Fruit fly (Drosophila melanogaster): Measurements from ENCODE around the gene Tango4.

Gene Tango4

DNA sequence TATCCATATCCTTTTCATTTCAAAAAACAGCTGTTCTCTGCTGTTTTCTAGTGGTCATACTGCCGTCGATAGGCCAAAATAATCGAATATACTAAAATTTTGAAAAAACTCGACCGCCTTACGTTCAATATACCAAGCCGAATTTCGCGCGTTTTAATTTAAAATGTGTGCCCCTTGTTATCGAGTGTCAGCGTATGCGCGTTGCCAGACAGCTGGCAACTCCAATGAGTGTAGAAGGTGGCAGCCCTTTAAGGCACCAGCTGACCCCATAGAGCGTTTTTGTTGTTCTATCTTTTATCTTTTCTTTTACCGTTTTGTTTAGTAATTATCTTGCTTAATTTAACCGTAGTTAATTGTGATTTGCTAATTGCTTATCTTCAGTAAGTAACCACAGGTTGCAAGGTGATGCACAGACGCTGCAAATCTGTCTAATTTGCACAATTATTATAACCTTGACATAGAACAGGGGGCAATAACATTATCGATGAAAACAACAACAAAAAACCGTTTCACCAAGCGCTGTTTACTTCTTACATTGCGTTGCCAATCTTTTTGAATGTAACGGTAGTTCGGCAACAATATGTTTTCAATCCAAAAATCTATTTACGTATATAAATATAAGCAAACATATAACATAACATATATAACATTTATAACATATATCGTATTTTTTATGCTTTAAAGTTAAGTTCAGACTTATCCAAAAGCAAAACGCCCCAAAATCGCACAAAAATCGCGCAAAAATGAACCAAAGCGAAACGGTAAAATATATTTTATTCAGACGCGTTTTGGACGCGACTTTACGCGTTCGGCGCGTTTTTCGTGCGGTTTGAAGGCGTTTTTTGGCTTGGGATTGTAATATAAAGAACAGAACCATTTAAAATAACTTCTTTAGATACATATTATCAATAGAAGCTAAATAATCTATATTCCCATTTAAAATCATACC, 8.4 kb upstream of the Tango4 start, which contains the start of the genes CG1492 and regucalcin (continued):
- TF ChIP-seq CG5245 (GFP tag; optimal IDR thresholded peaks at IDR 0.05): no peak
- no peak for TF ChIP-seq yki (optimal IDR thresholded peaks at IDR 0.05)
- TF ChIP-seq tio (GFP tag; optimal IDR thresholded peaks at IDR 0.05): no peak
- no peak for TF ChIP-seq CG32767 (GFP tag; IDR thresholded peaks at IDR 0.05)
- no peak for TF ChIP-seq jigr1 (GFP tag; IDR thresholded peaks at IDR 0.05)
- TF ChIP-seq sima (GFP tag; optimal IDR thresholded peaks at IDR 0.05): no peak
- TF ChIP-seq CG11695 (GFP tag; IDR thresholded peaks at IDR 0.05): no peak
- no peak for TF ChIP-seq CG8765 (GFP tag; IDR thresholded peaks at IDR 0.05)
- no peak for TF ChIP-seq CG2129 (GFP tag; IDR thresholded peaks at IDR 0.05; ENCODE audit: partially characterized antibody)
- no peak for TF ChIP-seq pros (GFP tag; optimal IDR thresholded peaks at IDR 0.05)
- no peak for TF ChIP-seq gsb-n (tag; optimal IDR thresholded peaks at IDR 0.05)
- no peak for TF ChIP-seq D19A (tag; optimal IDR thresholded peaks at IDR 0.05)
- TF ChIP-seq H15 (GFP tag; IDR thresholded peaks at IDR 0.05): no peak
- TF ChIP-seq Ptx1 (GFP tag; IDR thresholded peaks at IDR 0.05): no peak
- TF ChIP-seq CG15269 (tag; optimal IDR thresholded peaks at IDR 0.05): no peak
- TF ChIP-seq Drgx (GFP tag; IDR thresholded peaks at IDR 0.05): no peak
- TF ChIP-seq PHDP (tag; optimal IDR thresholded peaks at IDR 0.05): no peak
- no peak for TF ChIP-seq sens-2 (GFP tag; IDR thresholded peaks at IDR 0.05)
- peak; percentile 29 for TF ChIP-seq MESR4 (GFP tag; optimal IDR thresholded peaks at IDR 0.05)
- no peak for TF ChIP-seq usp (GFP tag; optimal IDR thresholded peaks at IDR 0.05)
- peak; percentile 7 for TF ChIP-seq CG34376 (GFP tag; optimal IDR thresholded peaks at IDR 0.05)
- TF ChIP-seq sug (tag; optimal IDR thresholded peaks at IDR 0.05): peak; percentile 56
- TF ChIP-seq aop (GFP tag; IDR thresholded peaks at IDR 0.05): no peak
- peak; percentile 44 for TF ChIP-seq Sin3A (optimal IDR thresholded peaks at IDR 0.05)
- TF ChIP-seq lmd (GFP tag; IDR thresholded peaks at IDR 0.05): no peak
- no peak for TF ChIP-seq CG3281 (GFP tag; optimal IDR thresholded peaks at IDR 0.05)
- TF ChIP-seq CG11560 (tag; IDR thresholded peaks at IDR 0.05): peak; percentile 99
- no peak for TF ChIP-seq grn (GFP tag; optimal IDR thresholded peaks at IDR 0.05)
- no peak for TF ChIP-seq ranshi (GFP tag; IDR thresholded peaks at IDR 0.05)
- TF ChIP-seq Antp (GFP tag; optimal IDR thresholded peaks at IDR 0.05): no peak
- TF ChIP-seq Lpt (GFP tag; optimal IDR thresholded peaks at IDR 0.05): no peak
- no peak for TF ChIP-seq vnd (GFP tag; IDR thresholded peaks at IDR 0.05; ENCODE audit: partially characterized antibody)
- TF ChIP-seq Dp (GFP tag; optimal IDR thresholded peaks at IDR 0.05): peak; percentile 97
- no peak for TF ChIP-seq hkb (optimal IDR thresholded peaks at IDR 0.05)
- TF ChIP-seq hkb (GFP tag; IDR thresholded peaks at IDR 0.05): no peak
- no peak for TF ChIP-seq bcd (GFP tag; optimal IDR thresholded peaks at IDR 0.05)
- TF ChIP-seq Lim3 (GFP tag; IDR thresholded peaks at IDR 0.05): no peak
- no peak for TF ChIP-seq disco-r (GFP tag; optimal IDR thresholded peaks at IDR 0.05)
- no peak for TF ChIP-seq Oaz (GFP tag; IDR thresholded peaks at IDR 0.05)
- TF ChIP-seq Hmx (GFP tag; optimal IDR thresholded peaks at IDR 0.05): no peak
- no peak for TF ChIP-seq Eip74EF (GFP tag; optimal IDR thresholded peaks at IDR 0.05)
- no peak for TF ChIP-seq Usf (GFP tag; optimal IDR thresholded peaks at IDR 0.05)
- TF ChIP-seq sim (GFP tag; IDR thresholded peaks at IDR 0.05): no peak
- no peak for TF ChIP-seq CG7271 (tag; optimal IDR thresholded peaks at IDR 0.05)
- no peak for TF ChIP-seq CG15601 (tag; optimal IDR thresholded peaks at IDR 0.05)
- no peak for TF ChIP-seq otp (GFP tag; IDR thresholded peaks at IDR 0.05)
- TF ChIP-seq Nf-YC (tag; optimal IDR thresholded peaks at IDR 0.05): peak; percentile 10
- no peak for TF ChIP-seq CG6689 (GFP tag; IDR thresholded peaks at IDR 0.05)
- no peak for TF ChIP-seq Nf-YA (GFP tag; IDR thresholded peaks at IDR 0.05)
- no peak for TF ChIP-seq Dbx (GFP tag; IDR thresholded peaks at IDR 0.05)
- TF ChIP-seq ci (GFP tag; IDR thresholded peaks at IDR 0.05): no peak
- no peak for TF ChIP-seq psq (GFP tag; optimal IDR thresholded peaks at IDR 0.05)

All from whole organism, embryonic.